Worm (Caenorhabditis elegans): ENCODE measurements around the gene K08C7.7.
"Not testable (repeated sequence)": the region's sequence is repeated elsewhere in the genome, so short reads cannot be mapped to it uniquely, and the experiment has no call there.

ce11 chrIV:10654047-10654446 lies 10.2 kb upstream of the K08C7.7 start, which contains the start of gene glb-19:
- TF ChIP-seq hrde-1 (tag; optimal IDR thresholded peaks at IDR 0.05; ENCODE audit: borderline replicate concordance); nhr-27 (tag; optimal IDR thresholded peaks at IDR 0.05); Y56A3A.18 (GFP tag; IDR thresholded peaks at IDR 0.05); F33H1.4 (GFP tag; IDR thresholded peaks at IDR 0.05); ztf-3 (GFP tag; optimal IDR thresholded peaks at IDR 0.05); zim-3 (tag; optimal IDR thresholded peaks at IDR 0.05); dpff-1 (tag; optimal IDR thresholded peaks at IDR 0.05); atf-7 (tag; optimal IDR thresholded peaks at IDR 0.05); ama-1 (optimal IDR thresholded peaks at IDR 0.05); ama-1 (GFP tag; optimal IDR thresholded peaks at IDR 0.05); nhr-80 (tag; optimal IDR thresholded peaks at IDR 0.05); rpc-1 (optimal IDR thresholded peaks at IDR 0.05); rpc-1 (tag; optimal IDR thresholded peaks at IDR 0.05); D2030.7 (GFP tag; IDR thresholded peaks at IDR 0.05); unc-62 (GFP tag; optimal IDR thresholded peaks at IDR 0.05): not testable (repeated sequence)
